Worm (Caenorhabditis elegans) whole organism, young adult: Measurements from ENCODE around the gene F01G4.6.

Experiments
- B0019.2 ChIP-seq: fragments of 200-800 bp; sonication (Bioruptor generic); conservative IDR thresholded peaks from 2 replicates; pipeline ENCODE4 v1.3.6; 2022; ENCODE audit warnings: missing genetic modification reagents, missing genetic modification characterization, missing compliant biosample characterization
- B0261.1 ChIP-seq: sonication (generic microtip); optimal IDR thresholded peaks from 2 replicates; lab custom pipeline; 2016; ENCODE audit warnings: mild to moderate bottlenecking, missing genetic modification characterization, moderate library complexity, missing compliant biosample characterization
- C06A6.2 ChIP-seq: fragments of 200-800 bp; sonication (Bioruptor generic); conservative IDR thresholded peaks from 2 replicates; pipeline ENCODE4 v1.3.6; 2022; ENCODE audit warnings: missing genetic modification characterization, missing compliant biosample characterization
- F10E7.11 ChIP-seq: sonication (generic microtip); optimal IDR thresholded peaks from 2 replicates; lab custom pipeline; 2017; ENCODE audit warnings: mild to moderate bottlenecking, missing genetic modification characterization, moderate library complexity, missing compliant biosample characterization
- F37B4.10 ChIP-seq: fragments of 200-800 bp; sonication (Bioruptor generic); IDR thresholded peaks from 2 replicates; pipeline ENCODE4 v1.3.6; 2022; ENCODE audit warnings: missing genetic modification characterization, missing compliant biosample characterization
- F39B2.1 ChIP-seq: fragments of 200-800 bp; sonication (Bioruptor generic); IDR thresholded peaks from 2 replicates; pipeline ENCODE4 v1.3.6; 2022; ENCODE audit warnings: missing genetic modification reagents, missing genetic modification characterization, missing compliant biosample characterization
- F57A8.1 ChIP-seq: fragments of 200-800 bp; sonication (Bioruptor generic); optimal IDR thresholded peaks from 2 replicates; lab custom pipeline; 2018; ENCODE audit warnings: mild to moderate bottlenecking, missing genetic modification characterization, moderate library complexity, missing compliant biosample characterization
- K11D2.4 ChIP-seq: fragments of 200-800 bp; sonication (Bioruptor generic); IDR thresholded peaks from 2 replicates; pipeline ENCODE4 v1.3.6; 2022; ENCODE audit warnings: missing genetic modification reagents, missing genetic modification characterization, missing compliant biosample characterization
- Y53G8AR.9 ChIP-seq: fragments of 200-800 bp; sonication (Bioruptor generic); conservative IDR thresholded peaks from 2 replicates; pipeline ENCODE4 v1.3.6; 2022; ENCODE audit warnings: missing genetic modification reagents, missing genetic modification characterization, missing compliant biosample characterization
- Y67H2A.10 ChIP-seq: fragments of 200-800 bp; sonication (Bioruptor generic); conservative IDR thresholded peaks from 2 replicates; pipeline ENCODE4 v1.3.6; 2022; ENCODE audit warnings: missing genetic modification reagents, missing genetic modification characterization, missing compliant biosample characterization
- Y79H2A.3 ChIP-seq: fragments of 200-800 bp; sonication (Bioruptor generic); conservative IDR thresholded peaks from 2 replicates; pipeline ENCODE4 v1.3.6; 2022; ENCODE audit warnings: missing genetic modification reagents, missing genetic modification characterization, missing compliant biosample characterization
- cebp-1 ChIP-seq, 2 experiments: fragments of 200-800 bp in 1 of 2; sonication (Bioruptor generic) in 1 of 2; sonication (generic microtip) in 1 of 2; IDR thresholded peaks in 1 of 2; optimal IDR thresholded peaks in 1 of 2; 2 replicates each; pipeline versions ENCODE4 v1.3.6 to Lab custom; 2017 to 2022; ENCODE audit warnings: missing compliant biosample characterization in 2 of 2, missing genetic modification characterization in 2 of 2, mild to moderate bottlenecking in 1 of 2, missing genetic modification reagents in 1 of 2, moderate library complexity in 1 of 2
- ceh-91 ChIP-seq: fragments of 200-800 bp; sonication (Bioruptor generic); IDR thresholded peaks from 2 replicates; pipeline ENCODE4 v1.3.6; 2022; ENCODE audit warnings: missing genetic modification reagents, missing genetic modification characterization, missing compliant biosample characterization
- chd-7 ChIP-seq: sonication (generic microtip); optimal IDR thresholded peaks from 2 replicates; lab custom pipeline; 2016; ENCODE audit warnings: mild to moderate bottlenecking, missing genetic modification characterization, moderate library complexity, missing compliant biosample characterization
- die-1 ChIP-seq: sonication (generic microtip); optimal IDR thresholded peaks from 2 replicates; lab custom pipeline; 2016; ENCODE audit warnings: missing genotype, mild to moderate bottlenecking, missing genetic modification characterization, missing compliant biosample characterization
- dox-1 ChIP-seq: fragments of 200-800 bp; sonication (Bioruptor generic); IDR thresholded peaks from 2 replicates; pipeline ENCODE4 v1.3.6; 2022; ENCODE audit warnings: missing genetic modification reagents, missing genetic modification characterization, missing compliant biosample characterization
- dpff-1 ChIP-seq: sonication (generic microtip); optimal IDR thresholded peaks from 2 replicates; lab custom pipeline; 2017; ENCODE audit warnings: mild to moderate bottlenecking, missing genetic modification characterization, missing compliant biosample characterization
- dpl-1 ChIP-seq: fragments of 150-350 bp; optimal IDR thresholded peaks from 2 replicates; lab custom pipeline; 2014; ENCODE audit warnings: missing biosample characterization, missing genetic modification reagents, missing genetic modification characterization
- egl-44 ChIP-seq: fragments of 200-800 bp; sonication (Bioruptor generic); IDR thresholded peaks from 2 replicates; pipeline ENCODE4 v1.3.6; 2022; ENCODE audit warnings: missing genetic modification reagents, missing genetic modification characterization, missing compliant biosample characterization
- egrh-3 ChIP-seq: fragments of 200-800 bp; sonication (Bioruptor generic); IDR thresholded peaks from 2 replicates; pipeline ENCODE4 v1.3.6; 2022; ENCODE audit warnings: missing genetic modification reagents, missing genetic modification characterization, missing compliant biosample characterization
- gei-17 ChIP-seq: fragments of 200-800 bp; sonication (Bioruptor generic); optimal IDR thresholded peaks from 2 replicates; lab custom pipeline; 2018; ENCODE audit warnings: mild to moderate bottlenecking, missing genetic modification characterization, missing compliant biosample characterization
- him-1 ChIP-seq: sonication (generic microtip); optimal IDR thresholded peaks from 2 replicates; lab custom pipeline; 2016; ENCODE audit warnings: missing genotype, missing genetic modification reagents, missing genetic modification characterization, missing compliant biosample characterization
- hmg-1.2 ChIP-seq: fragments of 200-800 bp; sonication (Bioruptor generic); IDR thresholded peaks from 2 replicates; pipeline ENCODE4 v1.3.6; 2022; ENCODE audit warnings: missing genetic modification reagents, missing genetic modification characterization, missing compliant biosample characterization
- hmg-20 ChIP-seq: fragments of 200-800 bp; sonication (Bioruptor generic); IDR thresholded peaks from 2 replicates; pipeline ENCODE4 v1.3.6; 2022; ENCODE audit warnings: missing genetic modification reagents, missing genetic modification characterization, missing compliant biosample characterization
- hrde-1 ChIP-seq: sonication (generic microtip); optimal IDR thresholded peaks from 2 replicates; lab custom pipeline; 2016; ENCODE audit warnings: missing genetic modification characterization, mild to moderate bottlenecking, missing compliant biosample characterization, moderate library complexity, missing genotype, missing genetic modification reagents, borderline replicate concordance
- lag-1 ChIP-seq: fragments of 200-800 bp; sonication (Bioruptor generic); IDR thresholded peaks from 2 replicates; pipeline ENCODE4 v1.3.6; 2022; ENCODE audit warnings: missing genetic modification reagents, missing genetic modification characterization, missing compliant biosample characterization
- let-526 ChIP-seq: fragments of 200-800 bp; sonication (Bioruptor generic); IDR thresholded peaks from 2 replicates; pipeline ENCODE4 v1.3.6; 2022; ENCODE audit warnings: missing genetic modification reagents, missing genetic modification characterization, missing compliant biosample characterization
- let-607 ChIP-seq, 2 experiments: fragments of 200-800 bp in 1 of 2; sonication (Bioruptor generic) in 1 of 2; sonication (generic microtip) in 1 of 2; optimal IDR thresholded peaks; 2 replicates each; lab custom pipeline; 2016 to 2018; ENCODE audit warnings: mild to moderate bottlenecking in 2 of 2, missing compliant biosample characterization in 2 of 2, missing genetic modification characterization in 2 of 2, moderate library complexity in 2 of 2, missing genotype in 1 of 2
- lin-26 ChIP-seq: fragments of 200-800 bp; sonication (Bioruptor generic); IDR thresholded peaks from 2 replicates; pipeline ENCODE4 v1.3.6; 2022; ENCODE audit warnings: missing genetic modification reagents, missing genetic modification characterization, missing compliant biosample characterization
- lin-54 ChIP-seq: fragments of 200-800 bp; sonication (Bioruptor generic); optimal IDR thresholded peaks from 2 replicates; lab custom pipeline; 2018; ENCODE audit warnings: mild to moderate bottlenecking, missing genetic modification characterization, missing compliant biosample characterization
- lir-1 ChIP-seq: fragments of 200-800 bp; sonication (Bioruptor generic); conservative IDR thresholded peaks from 2 replicates; pipeline ENCODE4 v1.3.6; 2022; ENCODE audit warnings: missing genetic modification reagents, missing genetic modification characterization, missing compliant biosample characterization
- lsl-1 ChIP-seq: fragments of 200-800 bp; sonication (Bioruptor generic); optimal IDR thresholded peaks from 2 replicates; lab custom pipeline; 2018; ENCODE audit warnings: mild to moderate bottlenecking, missing genetic modification characterization, moderate library complexity, missing compliant biosample characterization
- mel-28 ChIP-seq: sonication (generic microtip); optimal IDR thresholded peaks from 2 replicates; lab custom pipeline; 2016; ENCODE audit warnings: borderline replicate concordance, mild to moderate bottlenecking, missing genetic modification characterization, missing compliant biosample characterization
- mxl-1 ChIP-seq: sonication (generic microtip); optimal IDR thresholded peaks from 2 replicates; lab custom pipeline; 2016; ENCODE audit warnings: missing genetic modification characterization, missing compliant biosample characterization
- nfya-2 ChIP-seq: fragments of 200-800 bp; sonication (Bioruptor generic); IDR thresholded peaks from 2 replicates; pipeline ENCODE4 v1.3.6; 2022; ENCODE audit warnings: missing genetic modification reagents, missing genetic modification characterization, missing compliant biosample characterization
- nfyb-1 ChIP-seq: fragments of 200-800 bp; sonication (Bioruptor generic); IDR thresholded peaks from 2 replicates; pipeline ENCODE4 v1.3.6; 2022; ENCODE audit warnings: missing genetic modification reagents, missing genetic modification characterization, missing compliant biosample characterization
- nhr-120 ChIP-seq: fragments of 200-800 bp; sonication (Bioruptor generic); IDR thresholded peaks from 2 replicates; pipeline ENCODE4 v1.3.6; 2022; ENCODE audit warnings: missing genetic modification characterization, missing compliant biosample characterization
- nhr-27 ChIP-seq: fragments of 200-800 bp; sonication (Bioruptor generic); optimal IDR thresholded peaks from 2 replicates; lab custom pipeline; 2018; ENCODE audit warnings: mild to moderate bottlenecking, missing genetic modification characterization, moderate library complexity, missing compliant biosample characterization
- pha-4 ChIP-seq: fragments of 150-350 bp; sonication (generic microtip); optimal IDR thresholded peaks from 2 replicates; lab custom pipeline; 2014; ENCODE audit warnings: missing biosample characterization, missing genetic modification reagents, missing genetic modification characterization
- rpc-1 ChIP-seq, 2 experiments: fragments of 150-350 bp in 1 of 2; sonication (generic microtip) in 1 of 2; optimal IDR thresholded peaks; 2 replicates each; lab custom pipeline; 2014 to 2018; ENCODE audit warnings: missing biosample characterization in 1 of 2, missing genetic modification characterization in 1 of 2, missing genetic modification reagents in 1 of 2, missing genotype in 1 of 2
- snpc-4 ChIP-seq, 5 experiments: fragments of 150-350 bp in 1 of 5; sonication (generic microtip) in 4 of 5; optimal IDR thresholded peaks; 2 replicates each; lab custom pipeline; 2014 to 2018; ENCODE audit warnings: missing genetic modification characterization in 5 of 5, missing biosample characterization in 3 of 5, antibody characterized with exemption in 2 of 5, mild to moderate bottlenecking in 2 of 5, missing compliant biosample characterization in 2 of 5, missing genotype in 2 of 5, moderate library complexity in 2 of 5, missing genetic modification reagents in 1 of 5
- tbp1 ChIP-seq: fragments of 200-800 bp; sonication (Bioruptor generic); optimal IDR thresholded peaks from 2 replicates; lab custom pipeline; 2018; ENCODE audit warnings: mild to moderate bottlenecking, missing genetic modification characterization, missing compliant biosample characterization
- unc-130 ChIP-seq: sonication (generic microtip); optimal IDR thresholded peaks from 2 replicates; lab custom pipeline; 2016; ENCODE audit warnings: missing genetic modification reagents, missing genetic modification characterization, missing compliant biosample characterization
- zim-3 ChIP-seq: sonication (generic microtip); optimal IDR thresholded peaks from 2 replicates; lab custom pipeline; 2017; ENCODE audit warnings: mild to moderate bottlenecking, missing genetic modification characterization, moderate library complexity, missing compliant biosample characterization
- ztf-25 ChIP-seq: fragments of 200-800 bp; sonication (Bioruptor generic); IDR thresholded peaks from 2 replicates; pipeline ENCODE4 v1.3.6; 2022; ENCODE audit warnings: missing genetic modification reagents, missing genetic modification characterization, missing compliant biosample characterization
- ztf-6 ChIP-seq: fragments of 200-800 bp; sonication (Bioruptor generic); IDR thresholded peaks from 2 replicates; pipeline ENCODE4 v1.3.6; 2022; ENCODE audit warnings: missing genetic modification reagents, missing genetic modification characterization, missing compliant biosample characterization

The F01G4.6 gene

ce11 chrIV:11110995-11111619 is 38.2 kb downstream of the F01G4.6 start, which contains the start of gene rps-5 (continued):
- TF ChIP-seq F37B4.10, result no peak
- no peak for TF ChIP-seq nfyb-1 (GFP tag; lab: Robert Waterston, UW)
- TF ChIP-seq cebp-1 (GFP tag; IDR thresholded peaks at IDR 0.05; lab: Robert Waterston, UW), result no peak
- TF ChIP-seq cebp-1 (tag; optimal IDR thresholded peaks at IDR 0.05; lab: Kevin White, UChicago), result peak; percentile 19
- no peak for TF ChIP-seq F10E7.11 (tag; lab: Kevin White, UChicago)
- no peak for TF ChIP-seq B0261.1 (tag; lab: Kevin White, UChicago)
- TF ChIP-seq unc-130 (GFP tag; lab: Kevin White, UChicago), result no peak
- TF ChIP-seq let-607 (tag; optimal IDR thresholded peaks at IDR 0.05; lab: Kevin White, UChicago), result peak in 1 of 2 experiments; percentile 32
- peak; percentile 51 for TF ChIP-seq lin-54 (GFP tag; lab: Kevin White, UChicago)
- no peak for TF ChIP-seq snpc-4 (GFP tag; optimal IDR thresholded peaks at IDR 0.05; lab: Kevin White, UChicago)
- peak in 2 of 4 experiments; percentile 29 to 31 for TF ChIP-seq snpc-4 (tag; optimal IDR thresholded peaks at IDR 0.05; lab: Kevin White, UChicago)
- TF ChIP-seq mxl-1 (tag; lab: Kevin White, UChicago), result no peak
- TF ChIP-seq lir-1, result no peak
- no peak for TF ChIP-seq gei-17 (GFP tag; lab: Kevin White, UChicago)
- no peak for TF ChIP-seq him-1 (tag; lab: Kevin White, UChicago)
- TF ChIP-seq hmg-20 (GFP tag; lab: Robert Waterston, UW), result no peak
- TF ChIP-seq ztf-6 (GFP tag; lab: Robert Waterston, UW), result no peak
- no peak for TF ChIP-seq Y67H2A.10 (GFP tag; lab: Robert Waterston, UW)
- TF ChIP-seq tbp1 (GFP tag; lab: Kevin White, UChicago), result peak; percentile 34
- TF ChIP-seq die-1 (tag; lab: Kevin White, UChicago), result no peak
- peak; percentile 55 for TF ChIP-seq lsl-1
- TF ChIP-seq let-526 (GFP tag; lab: Robert Waterston, UW), result no peak
- TF ChIP-seq zim-3 (tag; lab: Kevin White, UChicago), result no peak
- TF ChIP-seq dpl-1 (GFP tag; lab: Kevin White, UChicago), result no peak
- TF ChIP-seq nhr-120, result no peak
- TF ChIP-seq dox-1 (GFP tag; lab: Robert Waterston, UW), result no peak
- no peak for TF ChIP-seq K11D2.4
- no peak for TF ChIP-seq F57A8.1
- no peak for TF ChIP-seq C06A6.2 (GFP tag; lab: Robert Waterston, UW)
- TF ChIP-seq F39B2.1 (GFP tag; lab: Robert Waterston, UW), result no peak
- TF ChIP-seq ztf-25 (GFP tag; lab: Robert Waterston, UW), result no peak
- no peak for TF ChIP-seq nfya-2 (GFP tag; lab: Robert Waterston, UW)
- no peak for TF ChIP-seq nhr-27 (tag; lab: Kevin White, UChicago)
- TF ChIP-seq mel-28 (tag; lab: Kevin White, UChicago), result no peak
- no peak for TF ChIP-seq lin-26 (GFP tag; lab: Robert Waterston, UW)
- TF ChIP-seq chd-7 (tag; lab: Kevin White, UChicago), result no peak
- no peak for TF ChIP-seq B0019.2 (GFP tag; lab: Robert Waterston, UW)
- TF ChIP-seq pha-4, result no peak
- TF ChIP-seq Y79H2A.3, result no peak
- TF ChIP-seq rpc-1 (optimal IDR thresholded peaks at IDR 0.05; lab: Kevin White, UChicago), result no peak
- no peak for TF ChIP-seq rpc-1 (tag; optimal IDR thresholded peaks at IDR 0.05; lab: Kevin White, UChicago)
- no peak for TF ChIP-seq lag-1 (GFP tag; lab: Robert Waterston, UW)
- no peak for TF ChIP-seq egl-44 (GFP tag; lab: Robert Waterston, UW)
- TF ChIP-seq Y53G8AR.9 (GFP tag; lab: Robert Waterston, UW), result no peak
- TF ChIP-seq hmg-1.2 (GFP tag; lab: Robert Waterston, UW), result peak; percentile 93
- TF ChIP-seq hrde-1 (tag; lab: Kevin White, UChicago), result no peak
- no peak for TF ChIP-seq dpff-1 (tag; lab: Kevin White, UChicago)
- no peak for TF ChIP-seq ceh-91
- TF ChIP-seq egrh-3 (GFP tag; lab: Robert Waterston, UW), result no peak
